Fruit fly (Drosophila melanogaster) S2 (cell line): ENCODE measurements around the gene Hn.

Source experiments
- CG8478 ChIP-seq: fragments of >200 bp; optimal IDR thresholded peaks from 2 replicates; lab custom pipeline; 2018
- CTCF ChIP-seq, 2 experiments: fragments of >200 bp; optimal IDR thresholded peaks; 2 replicates each; lab custom pipeline; 2018

DNA sequence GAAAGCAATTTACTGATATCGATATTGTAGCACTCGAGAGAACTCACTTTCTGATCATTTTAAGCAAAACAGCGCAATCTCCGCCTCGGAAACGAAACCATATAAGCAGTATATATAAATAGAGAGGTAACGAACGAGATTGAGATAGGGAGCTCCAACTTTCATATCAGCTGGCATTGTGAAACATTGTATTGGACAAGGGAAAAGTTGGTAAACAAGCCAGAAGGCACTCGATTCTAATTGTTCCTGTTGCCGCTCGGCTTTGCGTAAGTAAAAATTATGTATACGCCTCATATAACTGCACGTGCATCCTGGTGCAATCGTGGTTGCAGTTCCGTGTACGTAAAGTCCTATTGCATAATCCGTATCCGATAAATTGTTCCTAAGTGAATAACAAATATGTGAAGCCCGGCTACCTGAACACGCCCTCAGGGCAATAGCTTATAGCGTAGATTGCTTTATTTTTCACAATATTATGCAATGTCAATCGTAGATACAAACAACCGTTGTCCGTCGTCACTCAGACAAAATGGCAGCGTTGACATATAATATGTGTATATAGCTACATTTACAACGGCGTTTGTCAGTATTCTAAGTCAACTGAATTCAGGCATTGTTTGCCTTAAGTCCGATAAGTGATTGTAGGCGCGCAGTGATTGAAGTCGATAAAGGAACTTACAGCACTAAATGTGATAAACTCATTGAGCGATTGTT lies 46.4 kb downstream of the Hn start:
- TF ChIP-seq CTCF (optimal IDR thresholded peaks at IDR 0.05; lab: Kevin White, UChicago) (no peak), CG8478 (no peak)
